Fruit fly (Drosophila melanogaster) whole organism, embryonic: ENCODE measurements around the gene CG5966.
A peak's percentile ranks its signal among the peaks of the same experiment; 100 is the strongest.

Experiments
- Abd-B ChIP-seq: fragments of 200-800 bp; sonication (Bioruptor generic); optimal IDR thresholded peaks from 2 replicates; lab custom pipeline; 2018; ENCODE audit warnings: missing biosample characterization, mild to moderate bottlenecking, missing genetic modification characterization, moderate library complexity
- Atf3 ChIP-seq: fragments of 200-800 bp; sonication (Bioruptor generic); optimal IDR thresholded peaks from 3 replicates; lab custom pipeline; 2016; ENCODE audit warnings: missing biosample characterization, missing genetic modification characterization
- CG10209 ChIP-seq: fragments of 200-800 bp; sonication (Bioruptor generic); optimal IDR thresholded peaks from 3 replicates; lab custom pipeline; 2017; ENCODE audit warnings: missing biosample characterization, mild to moderate bottlenecking, missing genetic modification characterization, missing genetic modification reagents
- CG10959 ChIP-seq: fragments of 200-800 bp; sonication (Bioruptor generic); IDR thresholded peaks from 2 replicates; pipeline ENCODE4 v1.3.6; 2022; ENCODE audit warnings: missing biosample characterization, missing genetic modification characterization
- CG11723 ChIP-seq: fragments of 200-800 bp; sonication (Bioruptor generic); optimal IDR thresholded peaks from 2 replicates; lab custom pipeline; 2017; ENCODE audit warnings: missing biosample characterization, mild to moderate bottlenecking, missing genetic modification characterization
- CG12299 ChIP-seq: fragments of 200-800 bp; sonication (Bioruptor generic); optimal IDR thresholded peaks from 2 replicates; lab custom pipeline; 2018; ENCODE audit warnings: missing biosample characterization, mild to moderate bottlenecking, missing genetic modification characterization
- CG12391 ChIP-seq: fragments of 200-800 bp; sonication (Bioruptor generic); optimal IDR thresholded peaks from 3 replicates; lab custom pipeline; 2018; ENCODE audit warnings: missing biosample characterization, mild to moderate bottlenecking, missing genetic modification characterization, moderate library complexity
- CG13894 ChIP-seq: fragments of 200-800 bp; sonication (Bioruptor generic); optimal IDR thresholded peaks from 3 replicates; lab custom pipeline; 2018; ENCODE audit warnings: missing biosample characterization, mild to moderate bottlenecking, missing genetic modification characterization, moderate library complexity
- CG14050 ChIP-seq: fragments of 200-800 bp; sonication (Bioruptor generic); IDR thresholded peaks from 3 replicates; pipeline ENCODE4 v1.3.6; 2022; ENCODE audit warnings: missing biosample characterization, missing genetic modification characterization
- CG1832 ChIP-seq: fragments of 200-800 bp; sonication (Bioruptor generic); optimal IDR thresholded peaks from 2 replicates; lab custom pipeline; 2017; ENCODE audit warnings: missing biosample characterization, mild to moderate bottlenecking, missing genetic modification characterization, inconsistent platforms
- CG2712 ChIP-seq: fragments of 200-800 bp; optimal IDR thresholded peaks from 3 replicates; lab custom pipeline; 2019; ENCODE audit warnings: missing biosample characterization, mild to moderate bottlenecking, missing genetic modification characterization, moderate library complexity
- CG4820 ChIP-seq: fragments of 200-800 bp; sonication (Bioruptor generic); optimal IDR thresholded peaks from 3 replicates; lab custom pipeline; 2016; ENCODE audit warnings: missing biosample characterization, missing genetic modification characterization
- CG6254 ChIP-seq: fragments of 200-800 bp; sonication (Bioruptor generic); optimal IDR thresholded peaks from 3 replicates; lab custom pipeline; 2017; ENCODE audit warnings: mild to moderate bottlenecking, missing biosample characterization, missing genetic modification reagents, missing genetic modification characterization
- CG6683 ChIP-seq: fragments of 200-800 bp; sonication (Bioruptor generic); optimal IDR thresholded peaks from 2 replicates; lab custom pipeline; 2017; ENCODE audit warnings: missing biosample characterization, mild to moderate bottlenecking, missing genetic modification characterization, missing genetic modification reagents
- CG7357 ChIP-seq: fragments of 200-800 bp; sonication (Bioruptor generic); IDR thresholded peaks from 3 replicates; pipeline ENCODE4 v1.3.6; 2022; ENCODE audit warnings: missing biosample characterization, missing genetic modification characterization
- CG9609 ChIP-seq: fragments of 200-800 bp; sonication (Bioruptor generic); optimal IDR thresholded peaks from 3 replicates; lab custom pipeline; 2016; ENCODE audit warnings: missing biosample characterization, missing genetic modification characterization
- Dbx ChIP-seq: fragments of 200-800 bp; sonication (Bioruptor generic); IDR thresholded peaks from 3 replicates; pipeline ENCODE4 v1.3.6; 2022; ENCODE audit warnings: missing biosample characterization, missing genetic modification characterization
- Dip2 ChIP-seq: fragments of 200-800 bp; sonication (Bioruptor generic); IDR thresholded peaks from 2 replicates; pipeline ENCODE4 v1.3.6; 2022; ENCODE audit warnings: missing biosample characterization, missing genetic modification characterization
- Dref ChIP-seq: fragments of 200-800 bp; sonication (Bioruptor generic); IDR thresholded peaks from 2 replicates; pipeline ENCODE4 v1.3.6; 2022; ENCODE audit warnings: missing biosample characterization, missing genetic modification characterization
- HmgD ChIP-seq: fragments of 200-800 bp; sonication (Bioruptor generic); optimal IDR thresholded peaks from 3 replicates; lab custom pipeline; 2016; ENCODE audit warnings: missing biosample characterization, missing genetic modification characterization
- Hr78 ChIP-seq, 2 experiments: fragments of 200-800 bp in 1 of 2; fragments of >200 bp in 1 of 2; sonication (Bioruptor generic) in 1 of 2; optimal IDR thresholded peaks; 2 replicates each; lab custom pipeline; 2017 to 2019; ENCODE audit warnings: missing biosample characterization in 2 of 2, missing genetic modification characterization in 2 of 2, mild to moderate bottlenecking in 1 of 2, moderate library complexity in 1 of 2
- Lim3 ChIP-seq: fragments of 200-800 bp; sonication (Bioruptor generic); IDR thresholded peaks from 2 replicates; pipeline ENCODE4 v1.3.6; 2022; ENCODE audit warnings: missing biosample characterization, missing genetic modification characterization
- MTF-1 ChIP-seq: fragments of 200-800 bp; sonication (Bioruptor generic); optimal IDR thresholded peaks from 2 replicates; lab custom pipeline; 2018; ENCODE audit warnings: missing biosample characterization, mild to moderate bottlenecking, missing genetic modification characterization, borderline replicate concordance
- NFAT ChIP-seq: fragments of 200-800 bp; sonication (Bioruptor generic); IDR thresholded peaks from 2 replicates; pipeline ENCODE4 v1.3.6; 2022; ENCODE audit warnings: missing biosample characterization, missing genetic modification characterization
- Optix ChIP-seq: fragments of 200-800 bp; sonication (Bioruptor generic); IDR thresholded peaks from 3 replicates; pipeline ENCODE4 v1.3.6; 2022; ENCODE audit warnings: missing biosample characterization, missing genetic modification characterization
- Poxn ChIP-seq: fragments of 200-800 bp; sonication (Bioruptor generic); IDR thresholded peaks from 2 replicates; pipeline ENCODE4 v1.3.6; 2022; ENCODE audit warnings: missing biosample characterization, missing genetic modification characterization
- Sox100B ChIP-seq: fragments of 200-800 bp; sonication (Bioruptor generic); optimal IDR thresholded peaks from 3 replicates; lab custom pipeline; 2018; ENCODE audit warnings: missing biosample characterization, mild to moderate bottlenecking, missing genetic modification characterization
- TFAM ChIP-seq: fragments of 200-800 bp; sonication (Bioruptor generic); optimal IDR thresholded peaks from 2 replicates; lab custom pipeline; 2017; ENCODE audit warnings: missing biosample characterization, missing genetic modification characterization, inconsistent platforms
- ara ChIP-seq: fragments of 200-800 bp; sonication (Bioruptor generic); IDR thresholded peaks from 2 replicates; pipeline ENCODE4 v1.3.6; 2022; ENCODE audit warnings: missing biosample characterization, missing genetic modification characterization
- cad ChIP-seq: fragments of >200 bp; optimal IDR thresholded peaks from 2 replicates; lab custom pipeline; 2017; ENCODE audit warnings: missing biosample characterization, missing genetic modification characterization
- chinmo ChIP-seq: fragments of 200-800 bp; sonication (Bioruptor generic); IDR thresholded peaks from 4 replicates; pipeline ENCODE4 v1.3.6; 2022; ENCODE audit warnings: missing biosample characterization, missing genetic modification characterization; ENCODE audit not compliant: partially characterized antibody
- ci ChIP-seq: fragments of 200-800 bp; sonication (Bioruptor generic); IDR thresholded peaks from 3 replicates; pipeline ENCODE4 v1.3.6; 2022; ENCODE audit warnings: missing biosample characterization, missing genetic modification characterization
- crc ChIP-seq: fragments of 200-800 bp; sonication (Bioruptor generic); optimal IDR thresholded peaks from 2 replicates; lab custom pipeline; 2016; ENCODE audit warnings: missing biosample characterization, missing genetic modification characterization
- disco-r ChIP-seq: fragments of 200-800 bp; sonication (Bioruptor generic); optimal IDR thresholded peaks from 2 replicates; lab custom pipeline; 2016; ENCODE audit warnings: missing biosample characterization, missing genetic modification characterization
- fd96Cb ChIP-seq: fragments of 200-800 bp; sonication (Bioruptor generic); optimal IDR thresholded peaks from 2 replicates; lab custom pipeline; 2018; ENCODE audit warnings: missing biosample characterization, mild to moderate bottlenecking, missing genetic modification characterization, moderate library complexity
- gem ChIP-seq: fragments of 200-800 bp; sonication (Bioruptor generic); optimal IDR thresholded peaks from 2 replicates; lab custom pipeline; 2019; ENCODE audit warnings: missing biosample characterization, mild to moderate bottlenecking, missing genetic modification characterization, moderate library complexity
- grau ChIP-seq: fragments of 200-800 bp; optimal IDR thresholded peaks from 3 replicates; lab custom pipeline; 2019; ENCODE audit warnings: missing biosample characterization, mild to moderate bottlenecking, missing genetic modification characterization, moderate library complexity
- her ChIP-seq: fragments of 200-800 bp; sonication (Bioruptor generic); optimal IDR thresholded peaks from 2 replicates; lab custom pipeline; 2016; ENCODE audit warnings: missing biosample characterization, missing genetic modification characterization
- kni ChIP-seq: fragments of 200-800 bp; sonication (Bioruptor generic); optimal IDR thresholded peaks from 3 replicates; lab custom pipeline; 2017; ENCODE audit warnings: mild to moderate bottlenecking, missing biosample characterization, missing genetic modification reagents, missing genetic modification characterization
- knrl ChIP-seq: fragments of 200-800 bp; sonication (Bioruptor generic); IDR thresholded peaks from 3 replicates; pipeline ENCODE4 v1.3.6; 2022; ENCODE audit warnings: missing biosample characterization, missing genetic modification characterization; ENCODE audit not compliant: partially characterized antibody
- luna ChIP-seq: fragments of 200-800 bp; sonication (Bioruptor generic); optimal IDR thresholded peaks from 2 replicates; lab custom pipeline; 2016; ENCODE audit warnings: missing biosample characterization, missing genetic modification characterization
- oc ChIP-seq: fragments of 200-800 bp; sonication (Bioruptor generic); optimal IDR thresholded peaks from 2 replicates; lab custom pipeline; 2018; ENCODE audit warnings: missing biosample characterization, mild to moderate bottlenecking, missing genetic modification characterization, moderate library complexity
- pros ChIP-seq: fragments of 200-800 bp; sonication (Bioruptor generic); optimal IDR thresholded peaks from 3 replicates; lab custom pipeline; 2019; ENCODE audit warnings: missing biosample characterization, mild to moderate bottlenecking, missing genetic modification characterization, moderate library complexity
- rib ChIP-seq: fragments of 200-800 bp; sonication (Bioruptor generic); IDR thresholded peaks from 2 replicates; pipeline ENCODE4 v1.3.6; 2022; ENCODE audit warnings: missing biosample characterization, missing genetic modification characterization
- ro ChIP-seq: fragments of 200-800 bp; sonication (Bioruptor generic); IDR thresholded peaks from 2 replicates; pipeline ENCODE4 v1.3.6; 2022; ENCODE audit warnings: missing biosample characterization, missing genetic modification characterization
- sens ChIP-seq: fragments of 200-800 bp; sonication (Bioruptor generic); peaks from one replicate; lab custom pipeline; 2016; ENCODE audit warnings: missing biosample characterization, missing genetic modification characterization
- sima ChIP-seq: fragments of 200-800 bp; sonication (Bioruptor generic); optimal IDR thresholded peaks from 2 replicates; lab custom pipeline; 2016; ENCODE audit warnings: missing biosample characterization, missing genetic modification characterization
- ssp ChIP-seq: fragments of 200-800 bp; sonication (Bioruptor generic); IDR thresholded peaks from 2 replicates; pipeline ENCODE4 v1.3.6; 2022; ENCODE audit warnings: missing biosample characterization, missing genetic modification characterization
- tll ChIP-seq, 2 experiments: fragments of 200-800 bp in 1 of 2; fragments of >200 bp in 1 of 2; sonication (Bioruptor generic) in 1 of 2; optimal IDR thresholded peaks; 2 replicates each; lab custom pipeline; 2017 to 2019; ENCODE audit warnings: missing biosample characterization in 2 of 2, missing genetic modification characterization in 2 of 2, mild to moderate bottlenecking in 1 of 2, moderate library complexity in 1 of 2
- unpg ChIP-seq: fragments of 200-800 bp; sonication (Bioruptor generic); optimal IDR thresholded peaks from 3 replicates; lab custom pipeline; 2018; ENCODE audit warnings: missing biosample characterization, mild to moderate bottlenecking, missing genetic modification characterization, moderate library complexity
- yki ChIP-seq: fragments of >200 bp; optimal IDR thresholded peaks from 3 replicates; lab custom pipeline; 2018
- z ChIP-seq: fragments of 200-800 bp; sonication (Bioruptor generic); IDR thresholded peaks from 3 replicates; pipeline ENCODE4 v1.3.6; 2022; ENCODE audit warnings: missing biosample characterization, missing genetic modification characterization

Gene CG5966

DNA sequence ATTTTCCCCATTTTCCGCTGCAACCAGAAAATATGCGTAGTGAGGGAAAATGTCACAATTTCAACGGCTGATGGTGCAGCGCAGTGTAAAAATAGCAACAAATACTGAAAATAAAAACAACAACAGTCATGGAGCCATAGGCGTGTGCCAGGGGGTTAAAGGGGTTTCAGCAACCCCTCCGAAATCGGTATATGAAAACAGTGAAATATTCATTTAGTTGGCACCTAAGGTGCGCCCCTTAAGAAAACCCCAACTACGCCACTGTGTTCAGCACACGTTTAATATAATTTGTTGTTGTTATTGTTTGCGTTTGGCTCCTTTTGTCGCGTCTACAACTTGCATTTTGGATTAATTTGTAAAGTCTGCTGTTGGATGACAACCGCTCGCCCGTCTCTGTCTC, 16.6 kb upstream of the CG5966 start (continued):
- TF ChIP-seq rib (no peak), CG10959 (GFP tag; lab: Robert Waterston, UW) (peak; percentile 47), kni (GFP tag; lab: Kevin White, UChicago) (no peak), HmgD (GFP tag; lab: Kevin White, UChicago) (no peak), CG6683 (GFP tag; lab: Kevin White, UChicago) (no peak), CG13894 (tag; lab: Kevin White, UChicago) (no peak), Sox100B (GFP tag; lab: Kevin White, UChicago) (no peak), pros (GFP tag; lab: Kevin White, UChicago) (no peak), CG7357 (GFP tag; lab: Robert Waterston, UW) (0 out of 3 replicates have a peak, but pooled peaks have one; percentile 20), unpg (GFP tag; lab: Kevin White, UChicago) (peak; percentile 46), Poxn (GFP tag; lab: Robert Waterston, UW) (no peak), Hr78 (GFP tag; optimal IDR thresholded peaks at IDR 0.05; lab: Kevin White, UChicago) (no peak), Optix (GFP tag; lab: Robert Waterston, UW) (peak; percentile 53; the same call in 2 of the 3 replicates), CG12391 (tag; lab: Kevin White, UChicago) (peak; percentile 20), CG4820 (GFP tag; lab: Kevin White, UChicago) (peak; percentile 71), MTF-1 (GFP tag; lab: Kevin White, UChicago) (no peak), CG10209 (GFP tag; lab: Kevin White, UChicago) (no peak), CG11723 (peak; percentile 39), ci (GFP tag; lab: Robert Waterston, UW) (peak; percentile 85), Atf3 (peak; percentile 7), CG9609 (GFP tag; lab: Kevin White, UChicago) (peak; percentile 9), CG6254 (GFP tag; lab: Kevin White, UChicago) (peak; percentile 21), chinmo (GFP tag; lab: Robert Waterston, UW) (no peak), Abd-B (GFP tag; lab: Kevin White, UChicago) (no peak), disco-r (GFP tag; lab: Kevin White, UChicago) (no peak), sima (GFP tag; lab: Kevin White, UChicago) (no peak), luna (no peak), cad (GFP tag; lab: Kevin White, UChicago) (no peak), Dref (no peak), CG1832 (GFP tag; lab: Kevin White, UChicago) (no peak), sens (GFP tag; lab: Kevin White, UChicago) (peak; percentile 85), TFAM (no peak), gem (peak; percentile 57), Dbx (no peak), yki (lab: Kevin White, UChicago) (no peak), knrl (no peak), fd96Cb (tag; lab: Kevin White, UChicago) (peak; percentile 47), z (no peak), CG14050 (GFP tag; lab: Robert Waterston, UW) (peak; percentile 19; the same call in 1 of the 3 replicates), grau (tag; lab: Kevin White, UChicago) (no peak), ara (GFP tag; lab: Robert Waterston, UW) (peak; percentile 59; the same call in 1 of the 2 replicates), Lim3 (GFP tag; lab: Robert Waterston, UW) (no peak), tll (GFP tag; optimal IDR thresholded peaks at IDR 0.05; lab: Kevin White, UChicago) (no peak), her (GFP tag; lab: Kevin White, UChicago) (no peak), CG12299 (tag; lab: Kevin White, UChicago) (no peak), oc (no peak), crc (GFP tag; lab: Kevin White, UChicago) (no peak), ssp (GFP tag; lab: Robert Waterston, UW) (no peak), ro (no peak), Dip2 (GFP tag; lab: Robert Waterston, UW) (no peak), CG2712 (tag; lab: Kevin White, UChicago) (peak; percentile 49), NFAT (GFP tag; lab: Robert Waterston, UW) (no peak)
